Fruit fly (Drosophila melanogaster) whole organism, embryonic: ENCODE results near the gene CG13884.

ENCODE experiments used
- CG15011 ChIP-seq: fragments of 200-800 bp; sonication (Bioruptor generic); optimal IDR thresholded peaks from 3 replicates; lab custom pipeline; 2018; ENCODE audit warnings: missing biosample characterization, mild to moderate bottlenecking, missing genetic modification characterization
- CG31441 ChIP-seq: fragments of 200-800 bp; sonication (Bioruptor generic); IDR thresholded peaks from 2 replicates; pipeline ENCODE4 v1.3.6; 2022; ENCODE audit warnings: missing biosample characterization, missing genetic modification characterization
- CG9797 ChIP-seq: fragments of 200-800 bp; sonication (Bioruptor generic); optimal IDR thresholded peaks from 3 replicates; lab custom pipeline; 2018; ENCODE audit warnings: missing biosample characterization, mild to moderate bottlenecking, missing genetic modification characterization
- Eip74EF ChIP-seq, 2 experiments: fragments of 200-800 bp in 1 of 2; fragments of >200 bp in 1 of 2; sonication (Bioruptor generic) in 1 of 2; optimal IDR thresholded peaks; 2 replicates each; lab custom pipeline; 2017 to 2019; ENCODE audit warnings: missing biosample characterization in 2 of 2, missing genetic modification characterization in 2 of 2, mild to moderate bottlenecking in 1 of 2, moderate library complexity in 1 of 2
- Scr ChIP-seq: fragments of 200-800 bp; sonication (Bioruptor generic); IDR thresholded peaks from 2 replicates; pipeline ENCODE4 v1.3.6; 2022; ENCODE audit warnings: missing biosample characterization, missing genetic modification characterization; ENCODE audit not compliant: partially characterized antibody
- fru ChIP-seq: fragments of >200 bp; optimal IDR thresholded peaks from 2 replicates; lab custom pipeline; 2017
- ind ChIP-seq: fragments of 200-800 bp; sonication (Bioruptor generic); optimal IDR thresholded peaks from 3 replicates; lab custom pipeline; 2016; ENCODE audit warnings: missing biosample characterization, missing genetic modification characterization
- lilli ChIP-seq: fragments of 200-800 bp; sonication (Bioruptor generic); optimal IDR thresholded peaks from 3 replicates; lab custom pipeline; 2016; ENCODE audit warnings: missing biosample characterization, missing genetic modification characterization

DNA sequence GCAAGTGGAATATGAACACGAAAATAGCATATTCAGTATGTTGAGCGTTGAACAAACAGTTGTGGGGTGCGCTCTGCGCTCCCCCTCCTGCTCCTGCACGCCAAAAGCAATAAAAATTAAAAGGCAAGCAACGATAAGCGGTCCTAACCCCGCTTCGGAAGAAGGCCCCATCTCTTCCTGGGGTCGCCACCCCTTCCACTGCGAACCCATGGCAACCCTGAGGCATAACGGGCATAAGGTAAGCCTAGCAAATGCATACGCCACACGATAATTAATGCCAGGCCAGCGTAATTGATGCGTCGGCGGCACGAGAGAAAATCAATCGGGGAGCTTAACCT is 17.9 kb downstream of the CG13884 start:
- TF ChIP-seq CG31441 (GFP tag; lab: Robert Waterston, UW) (no peak), fru (lab: Kevin White, UChicago) (no peak), ind (GFP tag; lab: Kevin White, UChicago) (no peak), CG15011 (no peak), Eip74EF (GFP tag; optimal IDR thresholded peaks at IDR 0.05; lab: Kevin White, UChicago) (no peak), lilli (GFP tag; lab: Kevin White, UChicago) (no peak), Scr (GFP tag; lab: Robert Waterston, UW) (no peak), CG9797 (GFP tag; lab: Kevin White, UChicago) (no peak)
